Fruit fly (Drosophila melanogaster) whole organism, embryonic: ENCODE measurements around the gene CG31809.
A peak's percentile ranks its signal among the peaks of the same experiment; 100 is the strongest.

Source experiments
- Atf-2 ChIP-seq: fragments of 200-800 bp; sonication (Bioruptor generic); optimal IDR thresholded peaks from 2 replicates; lab custom pipeline; 2016; ENCODE audit warnings: missing biosample characterization, missing genetic modification characterization
- Atf6 ChIP-seq: fragments of 200-800 bp; sonication (Bioruptor generic); IDR thresholded peaks from 2 replicates; pipeline ENCODE4 v1.3.6; 2022; ENCODE audit warnings: missing biosample characterization, missing genetic modification characterization
- Awh ChIP-seq: fragments of 200-800 bp; sonication (Bioruptor generic); IDR thresholded peaks from 2 replicates; pipeline ENCODE4, ENCODE4 v1.3.6; 2022; ENCODE audit warnings: missing biosample characterization, missing genetic modification characterization
- B-H1 ChIP-seq: fragments of 200-800 bp; sonication (Bioruptor generic); IDR thresholded peaks from 3 replicates; pipeline ENCODE4 v1.3.6; 2022; ENCODE audit warnings: missing biosample characterization, missing genetic modification characterization
- BEAF-32 ChIP-seq: fragments of 200-800 bp; sonication (Bioruptor generic); optimal IDR thresholded peaks from 3 replicates; lab custom pipeline; 2017; ENCODE audit warnings: missing biosample characterization, missing genetic modification characterization, mild to moderate bottlenecking, moderate library complexity, missing genetic modification reagents
- Bgb ChIP-seq: fragments of 200-800 bp; sonication (Bioruptor generic); IDR thresholded peaks from 2 replicates; pipeline ENCODE4 v1.3.6; 2022; ENCODE audit warnings: missing biosample characterization, missing genetic modification characterization; ENCODE audit not compliant: partially characterized antibody
- CG11398 ChIP-seq: fragments of 200-800 bp; sonication (Bioruptor generic); optimal IDR thresholded peaks from 2 replicates; lab custom pipeline; 2016; ENCODE audit warnings: missing biosample characterization, missing genetic modification characterization
- CG12391 ChIP-seq: fragments of 200-800 bp; sonication (Bioruptor generic); optimal IDR thresholded peaks from 3 replicates; lab custom pipeline; 2018; ENCODE audit warnings: missing biosample characterization, mild to moderate bottlenecking, missing genetic modification characterization, moderate library complexity
- CG12659 ChIP-seq: fragments of 200-800 bp; sonication (Bioruptor generic); optimal IDR thresholded peaks from 3 replicates; lab custom pipeline; 2017; ENCODE audit warnings: mild to moderate bottlenecking, missing biosample characterization, missing genetic modification reagents, missing genetic modification characterization
- CG15601 ChIP-seq: fragments of 200-800 bp; sonication (Bioruptor generic); optimal IDR thresholded peaks from 3 replicates; lab custom pipeline; 2019; ENCODE audit warnings: missing biosample characterization, mild to moderate bottlenecking, missing genetic modification characterization, moderate library complexity
- CG17359 ChIP-seq: fragments of 200-800 bp; sonication (Bioruptor generic); optimal IDR thresholded peaks from 3 replicates; lab custom pipeline; 2018; ENCODE audit warnings: missing biosample characterization, mild to moderate bottlenecking, missing genetic modification characterization, moderate library complexity
- CG18262 ChIP-seq: fragments of 200-800 bp; optimal IDR thresholded peaks from 3 replicates; lab custom pipeline; 2019; ENCODE audit warnings: missing biosample characterization, mild to moderate bottlenecking, missing genetic modification characterization, moderate library complexity
- CG18619 ChIP-seq: fragments of 200-800 bp; sonication (Bioruptor generic); optimal IDR thresholded peaks from 3 replicates; lab custom pipeline; 2017; ENCODE audit warnings: missing biosample characterization, mild to moderate bottlenecking, missing genetic modification characterization
- CG18764 ChIP-seq: fragments of 200-800 bp; sonication (Bioruptor generic); optimal IDR thresholded peaks from 3 replicates; lab custom pipeline; 2016; ENCODE audit warnings: missing biosample characterization, missing genetic modification characterization
- CG2116 ChIP-seq: fragments of 200-800 bp; sonication (Bioruptor generic); optimal IDR thresholded peaks from 3 replicates; lab custom pipeline; 2018; ENCODE audit warnings: missing biosample characterization, mild to moderate bottlenecking, missing genetic modification characterization
- CG2712 ChIP-seq: fragments of 200-800 bp; optimal IDR thresholded peaks from 3 replicates; lab custom pipeline; 2019; ENCODE audit warnings: missing biosample characterization, mild to moderate bottlenecking, missing genetic modification characterization, moderate library complexity
- CG30431 ChIP-seq: fragments of 200-800 bp; sonication (Bioruptor generic); optimal IDR thresholded peaks from 2 replicates; lab custom pipeline; 2017; ENCODE audit warnings: missing biosample characterization, missing genetic modification characterization
- CG34224 ChIP-seq: fragments of 200-800 bp; sonication (Bioruptor generic); IDR thresholded peaks from 3 replicates; pipeline ENCODE4 v1.3.6; 2022; ENCODE audit warnings: missing biosample characterization, missing genetic modification characterization; ENCODE audit not compliant: partially characterized antibody
- CG34422 ChIP-seq: fragments of 200-800 bp; sonication (Bioruptor generic); IDR thresholded peaks from 3 replicates; pipeline ENCODE4 v1.3.6; 2022; ENCODE audit warnings: missing biosample characterization, missing genetic modification characterization
- CG4404 ChIP-seq: fragments of 200-800 bp; sonication (Bioruptor generic); IDR thresholded peaks from 2 replicates; pipeline ENCODE4 v1.3.6; 2022; ENCODE audit warnings: missing biosample characterization, missing genetic modification characterization
- CG4854 ChIP-seq: fragments of 200-800 bp; sonication (Bioruptor generic); optimal IDR thresholded peaks from 2 replicates; lab custom pipeline; 2016; ENCODE audit warnings: missing biosample characterization, missing genetic modification characterization, inconsistent platforms
- CG6791 ChIP-seq: fragments of 200-800 bp; sonication (Bioruptor generic); IDR thresholded peaks from 3 replicates; pipeline ENCODE4 v1.3.6; 2022; ENCODE audit warnings: missing biosample characterization, missing genetic modification characterization; ENCODE audit not compliant: partially characterized antibody
- CG7357 ChIP-seq: fragments of 200-800 bp; sonication (Bioruptor generic); IDR thresholded peaks from 3 replicates; pipeline ENCODE4 v1.3.6; 2022; ENCODE audit warnings: missing biosample characterization, missing genetic modification characterization
- Dll ChIP-seq: fragments of 200-800 bp; sonication (Bioruptor generic); IDR thresholded peaks from 4 replicates; pipeline ENCODE4 v1.3.6; 2022; ENCODE audit warnings: missing biosample characterization, missing genetic modification characterization; ENCODE audit not compliant: partially characterized antibody
- Doc3 ChIP-seq: fragments of 200-800 bp; sonication (Bioruptor generic); IDR thresholded peaks from 3 replicates; pipeline ENCODE4 v1.3.6; 2022; ENCODE audit warnings: missing biosample characterization, missing genetic modification characterization; ENCODE audit not compliant: partially characterized antibody
- Elba2 ChIP-seq: fragments of 200-800 bp; sonication (Bioruptor generic); optimal IDR thresholded peaks from 3 replicates; lab custom pipeline; 2016; ENCODE audit warnings: missing biosample characterization, missing genetic modification characterization
- HLHmδ ChIP-seq: fragments of 200-800 bp; sonication (Bioruptor generic); optimal IDR thresholded peaks from 2 replicates; lab custom pipeline; 2018; ENCODE audit warnings: missing biosample characterization, mild to moderate bottlenecking, missing genetic modification characterization, moderate library complexity
- Mad ChIP-seq: fragments of 200-800 bp; sonication (Bioruptor generic); optimal IDR thresholded peaks from 2 replicates; lab custom pipeline; 2016; ENCODE audit warnings: missing biosample characterization, missing genetic modification characterization
- Myb ChIP-seq: fragments of 200-800 bp; sonication (Bioruptor generic); optimal IDR thresholded peaks from 2 replicates; lab custom pipeline; 2016; ENCODE audit warnings: missing biosample characterization, missing genetic modification characterization
- Spps ChIP-seq: fragments of 200-800 bp; sonication (Bioruptor generic); optimal IDR thresholded peaks from 2 replicates; lab custom pipeline; 2018; ENCODE audit warnings: missing biosample characterization, mild to moderate bottlenecking, missing genetic modification characterization
- ab ChIP-seq: fragments of 200-800 bp; sonication (Bioruptor generic); optimal IDR thresholded peaks from 2 replicates; lab custom pipeline; 2016; ENCODE audit warnings: missing biosample characterization, missing genetic modification characterization
- chn ChIP-seq: fragments of 200-800 bp; sonication (Bioruptor generic); optimal IDR thresholded peaks from 2 replicates; lab custom pipeline; 2016; ENCODE audit warnings: missing biosample characterization, missing genetic modification characterization
- cwo ChIP-seq: fragments of 200-800 bp; sonication (Bioruptor generic); optimal IDR thresholded peaks from 3 replicates; lab custom pipeline; 2017; ENCODE audit warnings: missing biosample characterization, missing genetic modification characterization, mild to moderate bottlenecking, moderate library complexity, missing genetic modification reagents
- en ChIP-seq: fragments of 200-800 bp; sonication (Bioruptor generic); optimal IDR thresholded peaks from 2 replicates; lab custom pipeline; 2016; ENCODE audit warnings: missing biosample characterization, missing genetic modification characterization
- gce ChIP-seq: fragments of 200-800 bp; sonication (Bioruptor generic); IDR thresholded peaks from 3 replicates; pipeline ENCODE4 v1.3.6; 2022; ENCODE audit warnings: missing biosample characterization, missing genetic modification characterization
- grn ChIP-seq: fragments of 200-800 bp; sonication (Bioruptor generic); optimal IDR thresholded peaks from 3 replicates; lab custom pipeline; 2017; ENCODE audit warnings: missing biosample characterization, missing genetic modification characterization
- her ChIP-seq: fragments of 200-800 bp; sonication (Bioruptor generic); optimal IDR thresholded peaks from 2 replicates; lab custom pipeline; 2016; ENCODE audit warnings: missing biosample characterization, missing genetic modification characterization
- hth ChIP-seq: fragments of >200 bp; optimal IDR thresholded peaks from 2 replicates; lab custom pipeline; 2017; ENCODE audit warnings: inconsistent platforms
- kah ChIP-seq: fragments of 200-800 bp; sonication (Bioruptor generic); optimal IDR thresholded peaks from 2 replicates; lab custom pipeline; 2018; ENCODE audit warnings: missing biosample characterization, mild to moderate bottlenecking, missing genetic modification characterization
- maf-S ChIP-seq: fragments of 200-800 bp; sonication (Bioruptor generic); optimal IDR thresholded peaks from 2 replicates; lab custom pipeline; 2016; ENCODE audit warnings: missing biosample characterization, missing genetic modification characterization
- nerfin-2 ChIP-seq: fragments of 200-800 bp; sonication (Bioruptor generic); IDR thresholded peaks from 2 replicates; pipeline ENCODE4 v1.3.6; 2022; ENCODE audit warnings: missing biosample characterization, missing genetic modification characterization; ENCODE audit not compliant: partially characterized antibody
- onecut ChIP-seq: fragments of 200-800 bp; sonication (Bioruptor generic); IDR thresholded peaks from 2 replicates; pipeline ENCODE4 v1.3.6; 2022; ENCODE audit warnings: missing biosample characterization, missing genetic modification characterization
- org-1 ChIP-seq: fragments of 200-800 bp; sonication (Bioruptor generic); optimal IDR thresholded peaks from 2 replicates; lab custom pipeline; 2017; ENCODE audit warnings: missing biosample characterization, missing genetic modification characterization
- pnt ChIP-seq: fragments of 200-800 bp; sonication (Bioruptor generic); optimal IDR thresholded peaks from 3 replicates; lab custom pipeline; 2016; ENCODE audit warnings: missing biosample characterization, missing genetic modification characterization
- sc ChIP-seq, 3 experiments: fragments of >200 bp in 2 of 3; fragments of 200-800 bp in 1 of 3; sonication (Bioruptor generic) in 1 of 3; optimal IDR thresholded peaks; 2 replicates in 2 of 3; 3 replicates in 1 of 3; lab custom pipeline; 2017; ENCODE audit warnings: mild to moderate bottlenecking in 1 of 3, missing biosample characterization in 1 of 3, missing genetic modification characterization in 1 of 3, missing genetic modification reagents in 1 of 3
- schlank ChIP-seq: fragments of 200-800 bp; sonication (Bioruptor generic); optimal IDR thresholded peaks from 2 replicates; lab custom pipeline; 2018; ENCODE audit warnings: missing biosample characterization, mild to moderate bottlenecking, missing genetic modification characterization
- sim ChIP-seq: fragments of 200-800 bp; sonication (Bioruptor generic); IDR thresholded peaks from 2 replicates; pipeline ENCODE4 v1.3.6; 2022; ENCODE audit warnings: missing biosample characterization, missing genetic modification characterization
- stc ChIP-seq: fragments of 200-800 bp; sonication (Bioruptor generic); IDR thresholded peaks from 2 replicates; pipeline ENCODE4 v1.3.6; 2022; ENCODE audit warnings: missing biosample characterization, missing genetic modification characterization

The CG31809 gene

DNA sequence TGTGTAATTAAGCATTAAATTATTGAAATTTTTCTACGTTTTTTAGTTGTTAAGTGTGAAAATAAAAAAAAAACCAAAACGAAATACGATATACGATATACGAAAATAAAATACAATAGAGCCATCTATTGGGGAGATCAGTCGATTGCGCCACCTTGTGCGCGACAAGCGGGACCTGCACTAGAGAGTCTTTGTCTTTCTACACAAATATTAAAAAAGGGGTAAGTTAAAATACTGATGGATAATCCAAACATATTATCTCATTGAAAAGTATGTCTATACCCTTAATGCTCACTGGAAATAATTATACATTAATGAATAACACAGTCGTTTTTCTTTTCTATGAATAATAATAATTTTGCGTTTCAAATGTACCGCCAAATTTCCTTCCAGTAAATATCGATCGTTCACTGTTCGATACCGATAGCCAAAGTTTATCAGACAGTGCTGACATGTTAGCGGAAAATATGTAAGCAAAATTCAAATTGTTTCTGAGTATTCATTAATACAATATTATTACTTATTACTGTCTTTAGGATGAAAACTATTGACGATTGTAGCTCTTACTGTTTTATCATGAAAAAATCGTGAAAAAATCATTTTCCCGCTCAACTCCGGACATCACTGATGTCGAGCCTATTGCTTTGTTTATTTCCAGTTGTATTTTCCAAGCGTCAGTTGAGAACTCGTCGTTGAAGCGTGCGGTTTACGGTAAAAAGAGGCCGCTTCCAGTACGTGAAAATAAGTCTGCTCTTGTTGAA lies 42.3 kb downstream of the CG31809 start, which contains the start of gene mdy (continued):
- TF ChIP-seq ab (GFP tag; lab: Kevin White, UChicago) (peak; percentile 36), CG2712 (peak; percentile 68), CG15601 (tag; lab: Kevin White, UChicago) (peak; percentile 44), CG30431 (GFP tag; lab: Kevin White, UChicago) (peak; percentile 15), CG18764 (GFP tag; lab: Kevin White, UChicago) (no peak), B-H1 (GFP tag; lab: Robert Waterston, UW) (no peak), Spps (tag; lab: Kevin White, UChicago) (no peak), Doc3 (GFP tag; lab: Robert Waterston, UW) (no peak), CG4854 (GFP tag; lab: Kevin White, UChicago) (no peak), sc (optimal IDR thresholded peaks at IDR 0.05; lab: Kevin White, UChicago) (no peak), sc (GFP tag; optimal IDR thresholded peaks at IDR 0.05; lab: Kevin White, UChicago) (no peak), Atf6 (GFP tag; lab: Robert Waterston, UW) (peak; percentile 59; the same call in 1 of the 2 replicates), CG12391 (tag; lab: Kevin White, UChicago) (peak; percentile 77), Elba2 (GFP tag; lab: Kevin White, UChicago) (peak; percentile 36), her (peak; percentile 39), hth (no peak), nerfin-2 (peak; percentile 44; the same call in 1 of the 2 replicates), schlank (tag; lab: Kevin White, UChicago) (no peak), stc (GFP tag; lab: Robert Waterston, UW) (0 out of 2 replicates have a peak, but pooled peaks have one; percentile 5), cwo (GFP tag; lab: Kevin White, UChicago) (peak; percentile 35), HLHmδ (GFP tag; lab: Kevin White, UChicago) (no peak), grn (GFP tag; lab: Kevin White, UChicago) (no peak), sim (GFP tag; lab: Robert Waterston, UW) (no peak), CG6791 (no peak), org-1 (peak; percentile 7), Atf-2 (GFP tag; lab: Kevin White, UChicago) (peak; percentile 41), BEAF-32 (GFP tag; lab: Kevin White, UChicago) (peak; percentile 56), CG34224 (GFP tag; lab: Robert Waterston, UW) (peak; percentile 30; the same call in 1 of the 3 replicates), CG11398 (no peak), CG34422 (peak; percentile 15; the same call in 2 of the 3 replicates), CG18262 (tag; lab: Kevin White, UChicago) (peak; percentile 68), kah (GFP tag; lab: Kevin White, UChicago) (no peak), maf-S (GFP tag; lab: Kevin White, UChicago) (peak; percentile 23), Dll (GFP tag; lab: Robert Waterston, UW) (peak; percentile 69), Awh (0 out of 2 replicates have a peak, but pooled peaks have one; percentile 13), CG4404 (GFP tag; lab: Robert Waterston, UW) (no peak), CG2116 (peak; percentile 74), CG18619 (GFP tag; lab: Kevin White, UChicago) (peak; percentile 34), chn (GFP tag; lab: Kevin White, UChicago) (peak; percentile 26), en (GFP tag; lab: Kevin White, UChicago) (no peak), Bgb (peak; percentile 21; the same call in 1 of the 2 replicates), CG12659 (GFP tag; lab: Kevin White, UChicago) (peak; percentile 55), CG7357 (GFP tag; lab: Robert Waterston, UW) (no peak), Myb (GFP tag; lab: Kevin White, UChicago) (peak; percentile 32), gce (GFP tag; lab: Robert Waterston, UW) (peak; percentile 29; the same call in 1 of the 3 replicates), CG17359 (peak; percentile 42), onecut (GFP tag; lab: Robert Waterston, UW) (peak; percentile 52), Mad (peak; percentile 50), pnt (GFP tag; lab: Kevin White, UChicago) (peak; percentile 49)
